Worm (Caenorhabditis elegans): Measurements from ENCODE around the gene F38E1.10.

- TF ChIP-seq unc-62 (GFP tag; optimal IDR thresholded peaks at IDR 0.05) (no peak), mep-1 (tag; optimal IDR thresholded peaks at IDR 0.05) (no peak), pqm-1 (tag; optimal IDR thresholded peaks at IDR 0.05) (no peak), nhr-76 (tag; optimal IDR thresholded peaks at IDR 0.05) (no peak), pag-3 (tag; optimal IDR thresholded peaks at IDR 0.05; ENCODE audit: borderline replicate concordance, insufficient read depth) (no peak), skn-1 (tag; optimal IDR thresholded peaks at IDR 0.05) (no peak), snu-23 (GFP tag; optimal IDR thresholded peaks at IDR 0.05) (no peak), nhr-12 (tag; optimal IDR thresholded peaks at IDR 0.05) (no peak), zag-1 (tag; optimal IDR thresholded peaks at IDR 0.05) (no peak), grh-1 (GFP tag; IDR thresholded peaks at IDR 0.05) (no peak), swsn-7 (tag; optimal IDR thresholded peaks at IDR 0.05) (no peak), snpc-4 (tag; optimal IDR thresholded peaks at IDR 0.05) (no peak), tlp-1 (tag; optimal IDR thresholded peaks at IDR 0.05) (no peak)
Observed at ce11 chrV:8409594-8409993, 34.3 kb upstream of the F38E1.10 start.

Measured in whole organism, L1 larva.